Worm (Caenorhabditis elegans) whole organism, L4 larva: ENCODE data around the gene T27E4.7.

Source experiments
- aly-2 ChIP-seq: sonication (generic microtip); optimal IDR thresholded peaks from 2 replicates; lab custom pipeline; 2018; ENCODE audit warnings: missing biosample characterization, missing genetic modification characterization
- daf-12 ChIP-seq: fragments of 150-350 bp; optimal IDR thresholded peaks from 2 replicates; lab custom pipeline; 2014; ENCODE audit warnings: missing biosample characterization, missing genetic modification reagents, missing genetic modification characterization
- lsy-2 ChIP-seq, 2 experiments: fragments of 150-350 bp in 1 of 2; sonication (generic microtip) in 1 of 2; optimal IDR thresholded peaks; 2 replicates each; lab custom pipeline; 2014 to 2017; ENCODE audit warnings: missing biosample characterization in 2 of 2, missing genetic modification characterization in 2 of 2
- nhr-10 ChIP-seq: fragments of 150-350 bp; optimal IDR thresholded peaks from 2 replicates; lab custom pipeline; 2014; ENCODE audit warnings: missing biosample characterization, missing genetic modification characterization
- nhr-102 ChIP-seq: sonication (generic microtip); optimal IDR thresholded peaks from 2 replicates; lab custom pipeline; 2016; ENCODE audit warnings: mild to moderate bottlenecking, missing genetic modification characterization, moderate library complexity, missing compliant biosample characterization
- saeg-2 ChIP-seq: fragments of 200-800 bp; sonication (Bioruptor generic); IDR thresholded peaks from 2 replicates; pipeline ENCODE4 v1.3.6; 2022; ENCODE audit warnings: missing genetic modification reagents, missing genetic modification characterization, missing compliant biosample characterization
- zip-11 ChIP-seq: fragments of 200-800 bp; sonication (Bioruptor generic); IDR thresholded peaks from 2 replicates; pipeline ENCODE4 v1.3.6; 2022; ENCODE audit warnings: missing genetic modification characterization, missing compliant biosample characterization

DNA sequence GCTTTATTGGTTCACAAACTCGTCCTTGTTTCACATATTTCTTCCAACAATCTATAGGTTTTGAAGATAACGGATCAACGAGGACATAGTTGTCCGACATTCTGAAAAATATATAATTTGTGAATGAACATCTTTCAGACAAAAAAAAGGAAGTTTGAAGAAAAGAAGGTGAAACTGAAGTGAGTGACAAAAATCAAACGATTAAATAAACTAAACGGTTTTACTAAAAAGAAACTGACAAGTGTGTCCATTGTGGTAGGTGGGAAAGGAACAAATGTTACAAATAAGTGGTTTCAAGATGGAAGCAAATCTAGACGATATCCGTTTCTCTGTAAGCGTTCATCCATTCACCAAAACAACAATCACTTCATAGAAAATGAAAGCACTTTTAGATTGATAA, 13.8 kb downstream of the T27E4.7 start, which contains the start of gene C25E10.12:
- no peak for TF ChIP-seq saeg-2 (GFP tag; lab: Robert Waterston, UW)
- no peak for TF ChIP-seq aly-2 (tag; lab: Kevin White, UChicago)
- no peak for TF ChIP-seq nhr-102 (tag; lab: Kevin White, UChicago)
- TF ChIP-seq daf-12 (tag; lab: Kevin White, UChicago), result no peak
- no peak for TF ChIP-seq zip-11
- TF ChIP-seq lsy-2 (tag; optimal IDR thresholded peaks at IDR 0.05; lab: Kevin White, UChicago), result no peak
- no peak for TF ChIP-seq nhr-10 (tag; lab: Kevin White, UChicago)
